Worm (Caenorhabditis elegans): ENCODE data around the gene ZK632.11.

ZK632.11 gene

DNA sequence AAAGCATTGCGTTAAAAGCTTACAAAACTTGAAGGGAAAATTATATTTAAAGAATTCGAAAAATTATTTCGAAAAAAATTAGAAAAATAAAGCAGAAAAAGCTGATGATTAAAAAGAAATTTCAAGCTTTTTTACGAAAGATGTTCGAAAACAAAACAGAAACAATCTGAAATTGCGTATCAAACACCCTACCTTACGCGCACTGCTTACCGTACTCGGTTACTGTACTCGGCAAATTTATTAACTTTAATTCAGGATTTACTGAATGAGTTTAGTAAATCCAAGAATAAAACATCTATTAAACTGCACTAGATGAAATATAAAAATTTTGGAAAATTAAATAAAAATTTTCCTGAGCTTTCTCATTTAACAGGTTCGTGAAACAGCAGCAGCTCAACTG is 34.8 kb downstream of the ZK632.11 start:
- peak in 1 of 2 experiments; percentile 44 for TF ChIP-seq lsy-2 (tag; optimal IDR thresholded peaks at IDR 0.05)
- TF ChIP-seq skn-1 (tag; optimal IDR thresholded peaks at IDR 0.05): no peak

- TF ChIP-seq sma-3 (GFP tag; optimal IDR thresholded peaks at IDR 0.05) (peak; percentile 13), ZK546.5 (tag; optimal IDR thresholded peaks at IDR 0.05) (no peak), ztf-4 (tag; optimal IDR thresholded peaks at IDR 0.05) (no peak), gmeb-1 (tag; optimal IDR thresholded peaks at IDR 0.05) (no peak)
Observed at ce11 chrIII:9867352-9867751, 39.6 kb downstream of the ZK632.11 start.

DNA sequence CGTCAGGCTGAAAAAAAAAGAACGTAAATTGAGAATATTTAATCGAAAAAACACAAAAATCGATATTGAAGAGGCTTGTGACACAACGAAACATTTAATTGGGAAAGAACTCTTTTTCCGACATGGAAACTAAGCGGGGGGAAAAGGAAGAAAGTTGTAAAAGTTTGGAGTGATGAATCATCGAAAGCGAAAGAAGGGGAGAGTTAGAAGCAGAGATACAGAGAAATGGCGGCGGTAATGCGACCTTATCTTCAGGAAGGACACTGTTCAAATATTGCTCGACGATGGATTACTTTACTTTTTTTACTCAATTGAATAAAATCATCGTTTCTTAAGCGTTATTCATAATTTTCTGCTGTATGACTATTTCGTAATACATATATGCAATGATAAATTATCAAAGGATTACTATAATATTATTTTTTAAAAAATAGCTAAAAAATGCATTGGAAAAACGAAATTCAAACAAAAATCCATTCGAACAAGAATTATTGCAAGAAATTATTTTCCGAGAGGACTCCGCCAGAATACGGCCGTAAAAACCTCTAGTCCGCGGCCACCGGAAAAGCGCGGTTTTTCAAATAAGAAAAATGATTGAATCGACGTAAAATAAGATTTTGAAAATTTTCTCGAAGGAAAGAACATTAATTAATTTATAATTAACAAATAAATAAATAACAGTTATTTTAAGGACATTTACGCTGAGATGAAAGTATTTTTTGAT is 40.2 kb downstream of the ZK632.11 start, which contains the start of gene dhhc-4:
dhhc-4 (minus strand) TSS at position 13 of the 724 bp plus-strand sequence.
- peak; percentile 52 to 81 for TF ChIP-seq lsy-2 (tag; optimal IDR thresholded peaks at IDR 0.05)
- TF ChIP-seq ceh-82 (tag; optimal IDR thresholded peaks at IDR 0.05): no peak
- TF ChIP-seq nhr-77 (tag; optimal IDR thresholded peaks at IDR 0.05): no peak
- TF ChIP-seq nhr-6 (tag; optimal IDR thresholded peaks at IDR 0.05): no peak
- peak; percentile 94 for TF ChIP-seq gmeb-1 (tag; optimal IDR thresholded peaks at IDR 0.05)
- TF ChIP-seq nhr-237 (tag; optimal IDR thresholded peaks at IDR 0.05): no peak
- TF ChIP-seq crh-2 (tag; optimal IDR thresholded peaks at IDR 0.05): peak; percentile 5
- peak; percentile 46 for TF ChIP-seq C34F6.9 (tag; optimal IDR thresholded peaks at IDR 0.05)
- TF ChIP-seq lin-13 (GFP tag; optimal IDR thresholded peaks at IDR 0.05): peak; percentile 56
- peak; percentile 53 for TF ChIP-seq dmd-4 (tag; optimal IDR thresholded peaks at IDR 0.05)
- no peak for TF ChIP-seq nhr-23 (tag; optimal IDR thresholded peaks at IDR 0.05)
- TF ChIP-seq sma-3 (GFP tag; optimal IDR thresholded peaks at IDR 0.05): peak; percentile 71
- TF ChIP-seq sem-4 (tag; optimal IDR thresholded peaks at IDR 0.05): no peak
- TF ChIP-seq sma-9 (GFP tag; optimal IDR thresholded peaks at IDR 0.05): peak; percentile 81
- TF ChIP-seq sma-9 (tag; optimal IDR thresholded peaks at IDR 0.05): no peak
- no peak for TF ChIP-seq nhr-11 (tag; optimal IDR thresholded peaks at IDR 0.05)
- no peak for TF ChIP-seq ama-1 (optimal IDR thresholded peaks at IDR 0.05)
- peak; percentile 69 for TF ChIP-seq blmp-1 (tag; optimal IDR thresholded peaks at IDR 0.05; ENCODE audit: insufficient read depth)
- TF ChIP-seq aly-2 (tag; optimal IDR thresholded peaks at IDR 0.05): no peak
- TF ChIP-seq ZK546.5 (tag; optimal IDR thresholded peaks at IDR 0.05): no peak
- no peak for TF ChIP-seq mdl-1 (tag; optimal IDR thresholded peaks at IDR 0.05)
- TF ChIP-seq peb-1 (tag; optimal IDR thresholded peaks at IDR 0.05): no peak
- no peak for TF ChIP-seq nhr-12 (tag; optimal IDR thresholded peaks at IDR 0.05)
- peak; percentile 25 for TF ChIP-seq snpc-4 (tag; optimal IDR thresholded peaks at IDR 0.05)
- no peak for TF ChIP-seq elt-3 (tag; optimal IDR thresholded peaks at IDR 0.05)
- TF ChIP-seq alr-1 (tag; optimal IDR thresholded peaks at IDR 0.05): no peak
- TF ChIP-seq unc-62 (GFP tag; optimal IDR thresholded peaks at IDR 0.05): no peak
- no peak for TF ChIP-seq nhr-10 (tag; optimal IDR thresholded peaks at IDR 0.05)
- TF ChIP-seq zag-1 (tag; optimal IDR thresholded peaks at IDR 0.05): no peak
- peak; percentile 80 for TF ChIP-seq unc-55 (GFP tag; optimal IDR thresholded peaks at IDR 0.05)
- no peak for TF ChIP-seq mbf-1 (tag; optimal IDR thresholded peaks at IDR 0.05)
- no peak for TF ChIP-seq lin-11 (tag; optimal IDR thresholded peaks at IDR 0.05)
- TF ChIP-seq nhr-25 (tag; optimal IDR thresholded peaks at IDR 0.05): no peak
- no peak for TF ChIP-seq ztf-1 (GFP tag; conservative IDR thresholded peaks at IDR 0.05)
- TF ChIP-seq ztf-11 (tag; optimal IDR thresholded peaks at IDR 0.05): no peak
- TF ChIP-seq nhr-21 (tag; optimal IDR thresholded peaks at IDR 0.05): peak; percentile 51
- TF ChIP-seq mab-5 (tag; optimal IDR thresholded peaks at IDR 0.05): peak; percentile 66
- peak; percentile 80 for TF ChIP-seq F13H6.1 (tag; optimal IDR thresholded peaks at IDR 0.05)
- no peak for TF ChIP-seq unc-39 (tag; optimal IDR thresholded peaks at IDR 0.05)
- no peak for TF ChIP-seq elt-1 (tag; optimal IDR thresholded peaks at IDR 0.05)
- no peak for TF ChIP-seq R02D3.7 (tag; optimal IDR thresholded peaks at IDR 0.05)
- TF ChIP-seq Y55F3AM.14 (GFP tag; optimal IDR thresholded peaks at IDR 0.05): no peak
- no peak for TF ChIP-seq egl-27 (tag; optimal IDR thresholded peaks at IDR 0.05)
- no peak for TF ChIP-seq lin-39 (tag; optimal IDR thresholded peaks at IDR 0.05)
- peak; percentile 22 for TF ChIP-seq ztf-4 (tag; optimal IDR thresholded peaks at IDR 0.05)
- TF ChIP-seq fos-1 (tag; optimal IDR thresholded peaks at IDR 0.05): peak; percentile 89
- TF ChIP-seq nhr-129 (tag; optimal IDR thresholded peaks at IDR 0.05): no peak
- no peak for TF ChIP-seq skn-1 (tag; optimal IDR thresholded peaks at IDR 0.05)
- no peak for TF ChIP-seq ceh-16 (tag; optimal IDR thresholded peaks at IDR 0.05)
